Worm (Caenorhabditis elegans): ENCODE results near the gene srw-17.
"Not testable (repeated sequence)": the region's sequence is repeated elsewhere in the genome, so short reads cannot be mapped to it uniquely, and the experiment has no call there.

- not testable (repeated sequence) for TF ChIP-seq nhr-28 (tag; optimal IDR thresholded peaks at IDR 0.05); daf-12 (tag; optimal IDR thresholded peaks at IDR 0.05); fkh-2 (tag; optimal IDR thresholded peaks at IDR 0.05); unc-62 (GFP tag; optimal IDR thresholded peaks at IDR 0.05); lin-15B (tag; optimal IDR thresholded peaks at IDR 0.05); unc-39 (tag; optimal IDR thresholded peaks at IDR 0.05)
Observed at ce11 chrV:15256669-15257068, 20.1 kb downstream of the srw-17 start, which contains the start of gene srsx-39.
